Fruit fly (Drosophila melanogaster) whole organism, larva: ENCODE data around the gene trem.
A peak's percentile ranks its signal among the peaks of the same experiment; 100 is the strongest.

ENCODE experiments used
- noc ChIP-seq: fragments of 200-800 bp; sonication (Bioruptor generic); optimal IDR thresholded peaks from 3 replicates; lab custom pipeline; 2019; ENCODE audit warnings: missing biosample characterization, mild to moderate bottlenecking, missing genetic modification characterization, moderate library complexity

The trem gene

dm6 chr3R:20031043-20031763 lies at the start of gene trem:
trem (minus strand) TSS chr3R:20031309.
- TF ChIP-seq noc (tag; lab: Kevin White, UChicago) = peak; percentile 75

- TF ChIP-seq noc (tag; lab: Kevin White, UChicago) = no peak
These were observed 49.1 kb upstream of the trem start for dm6 chr3R:20080205-20080604.

dm6 chr3R:20066435-20066834 lies 35.3 kb upstream of the trem start:
- no peak for TF ChIP-seq noc (tag; lab: Kevin White, UChicago)

- TF ChIP-seq noc (tag; lab: Kevin White, UChicago) = no peak
These were observed 28.5 kb upstream of the trem start, which contains the start of gene CG4390 for dm6 chr3R:20059650-20060049. CG4390 (minus strand) TSS chr3R:20059750.

dm6 chr3R:20058960-20059359 lies 27.9 kb upstream of the trem start:
- TF ChIP-seq noc (tag; lab: Kevin White, UChicago) = no peak

- no peak for TF ChIP-seq noc (tag; lab: Kevin White, UChicago)
These were observed 26.4 kb upstream of the trem start, which contains the start of gene mdlc for dm6 chr3R:20057501-20057900. mdlc (plus strand) TSS chr3R:20057748.

- no peak for TF ChIP-seq noc (tag; lab: Kevin White, UChicago)
These were observed 24.7 kb upstream of the trem start, which contains the start of gene CG17193 for dm6 chr3R:20055809-20056208. CG17193 (minus strand) TSS chr3R:20056097.

- TF ChIP-seq noc (tag; lab: Kevin White, UChicago) = no peak
These were observed 11.3 kb upstream of the trem start, which contains the start of the genes CG33934 and Indy-2 for dm6 chr3R:20042457-20042856. CG33934 (plus strand) TSS chr3R:20042757. Indy-2 (plus strand) TSS chr3R:20042757.

dm6 chr3R:20035887-20036286 lies 4.8 kb upstream of the trem start, which contains the start of gene Regnase-1:
Regnase-1 (minus strand) TSS chr3R:20036056.
- TF ChIP-seq noc (tag; lab: Kevin White, UChicago) = peak; percentile 68

dm6 chr3R:20031764-20032079 lies 613 bp upstream of the trem start, which contains the start of gene idc:
idc (plus strand) TSS chr3R:20031823.
- TF ChIP-seq noc (tag; lab: Kevin White, UChicago) = no peak

dm6 chr3R:20027841-20028240 lies 3.3 kb downstream of the trem start, which contains the start of the genes CG4424 and CG4854:
CG4424 (minus strand) TSS chr3R:20028040.
CG4854 (plus strand) TSS chr3R:20028058.
- no peak for TF ChIP-seq noc (tag; lab: Kevin White, UChicago)

dm6 chr3R:20021152-20021769 lies 9.8 kb downstream of the trem start, which contains the start of the genes PIG-L and psidin:
PIG-L (minus strand) TSS chr3R:20021338.
psidin (plus strand) TSS chr3R:20021704.
- TF ChIP-seq noc (tag; lab: Kevin White, UChicago) = no peak

- TF ChIP-seq noc (tag; lab: Kevin White, UChicago) = no peak
These were observed 17.6 kb downstream of the trem start, which contains the start of the genes CG17190 and CG4836 for dm6 chr3R:20013404-20013922. CG17190 (minus strand) TSS chr3R:20013504. CG4836 (plus strand) TSS chr3R:20013872.

- TF ChIP-seq noc (tag; lab: Kevin White, UChicago) = no peak
These were observed 18.4 kb downstream of the trem start for dm6 chr3R:20012688-20013087.

dm6 chr3R:20010942-20011341 lies 20.2 kb downstream of the trem start:
- TF ChIP-seq noc (tag; lab: Kevin White, UChicago) = no peak
